Fruit fly (Drosophila melanogaster) whole organism, embryonic: ENCODE data around the gene CG32320.
A peak's percentile ranks its signal among the peaks of the same experiment; 100 is the strongest.

Source experiments
- Antp ChIP-seq: fragments of 200-800 bp; sonication (Bioruptor generic); optimal IDR thresholded peaks from 3 replicates; lab custom pipeline; 2016; ENCODE audit warnings: missing biosample characterization, missing genetic modification characterization
- Asciz ChIP-seq: fragments of 200-800 bp; sonication (Bioruptor generic); optimal IDR thresholded peaks from 2 replicates; lab custom pipeline; 2017; ENCODE audit warnings: missing biosample characterization, mild to moderate bottlenecking, missing genetic modification characterization, missing genetic modification reagents
- CG1024 ChIP-seq: fragments of 200-800 bp; sonication (Bioruptor generic); IDR thresholded peaks from 2 replicates; pipeline ENCODE4 v1.3.6; 2022; ENCODE audit warnings: missing biosample characterization, missing genetic modification characterization
- CG11456 ChIP-seq: fragments of 200-800 bp; sonication (Bioruptor generic); IDR thresholded peaks from 3 replicates; pipeline ENCODE4 v1.3.6; 2022; ENCODE audit warnings: missing biosample characterization, missing genetic modification characterization
- CG12219 ChIP-seq: fragments of 200-800 bp; sonication (Bioruptor generic); optimal IDR thresholded peaks from 3 replicates; lab custom pipeline; 2018; ENCODE audit warnings: missing biosample characterization, mild to moderate bottlenecking, missing genetic modification characterization
- CG14050 ChIP-seq: fragments of 200-800 bp; sonication (Bioruptor generic); IDR thresholded peaks from 3 replicates; pipeline ENCODE4 v1.3.6; 2022; ENCODE audit warnings: missing biosample characterization, missing genetic modification characterization
- CG14667 ChIP-seq: fragments of 200-800 bp; sonication (Bioruptor generic); IDR thresholded peaks from 2 replicates; pipeline ENCODE4 v1.3.6; 2022; ENCODE audit warnings: missing biosample characterization, missing genetic modification characterization
- CG1602 ChIP-seq: fragments of 200-800 bp; sonication (Bioruptor generic); optimal IDR thresholded peaks from 3 replicates; lab custom pipeline; 2016; ENCODE audit warnings: missing biosample characterization, missing genetic modification characterization
- CG17328 ChIP-seq: fragments of 200-800 bp; sonication (Bioruptor generic); IDR thresholded peaks from 2 replicates; pipeline ENCODE4 v1.3.6; 2022; ENCODE audit warnings: missing biosample characterization, missing genetic modification characterization
- CG17361 ChIP-seq: fragments of 200-800 bp; sonication (Bioruptor generic); IDR thresholded peaks from 3 replicates; pipeline ENCODE4 v1.3.6; 2022; ENCODE audit warnings: missing biosample characterization, missing genetic modification characterization
- CG18262 ChIP-seq: fragments of 200-800 bp; optimal IDR thresholded peaks from 3 replicates; lab custom pipeline; 2019; ENCODE audit warnings: missing biosample characterization, mild to moderate bottlenecking, missing genetic modification characterization, moderate library complexity
- CG2712 ChIP-seq: fragments of 200-800 bp; optimal IDR thresholded peaks from 3 replicates; lab custom pipeline; 2019; ENCODE audit warnings: missing biosample characterization, mild to moderate bottlenecking, missing genetic modification characterization, moderate library complexity
- CG31365 ChIP-seq: fragments of 200-800 bp; sonication (Bioruptor generic); optimal IDR thresholded peaks from 2 replicates; lab custom pipeline; 2018; ENCODE audit warnings: missing biosample characterization, mild to moderate bottlenecking, missing genetic modification characterization
- CG31388 ChIP-seq: fragments of 200-800 bp; sonication (Bioruptor generic); optimal IDR thresholded peaks from 2 replicates; lab custom pipeline; 2016; ENCODE audit warnings: missing biosample characterization, missing genetic modification characterization
- CG43689 ChIP-seq: fragments of 200-800 bp; sonication (Bioruptor generic); IDR thresholded peaks from 2 replicates; pipeline ENCODE4 v1.3.6; 2022; ENCODE audit warnings: missing biosample characterization, missing genetic modification characterization
- CG6175 ChIP-seq: fragments of 200-800 bp; sonication (Bioruptor generic); IDR thresholded peaks from 3 replicates; pipeline ENCODE4 v1.3.6; 2022; ENCODE audit warnings: missing biosample characterization, missing genetic modification characterization
- CG8388 ChIP-seq: fragments of 200-800 bp; sonication (Bioruptor generic); optimal IDR thresholded peaks from 2 replicates; lab custom pipeline; 2019; ENCODE audit warnings: missing biosample characterization, mild to moderate bottlenecking, missing genetic modification characterization, moderate library complexity
- CG9609 ChIP-seq: fragments of 200-800 bp; sonication (Bioruptor generic); optimal IDR thresholded peaks from 3 replicates; lab custom pipeline; 2016; ENCODE audit warnings: missing biosample characterization, missing genetic modification characterization
- CG9876 ChIP-seq: fragments of 200-800 bp; sonication (Bioruptor generic); optimal IDR thresholded peaks from 2 replicates; lab custom pipeline; 2016; ENCODE audit warnings: missing biosample characterization, missing genetic modification characterization
- CG9932 ChIP-seq: fragments of 200-800 bp; sonication (Bioruptor generic); IDR thresholded peaks from 2 replicates; pipeline ENCODE4 v1.3.6; 2022; ENCODE audit warnings: missing biosample characterization, missing genetic modification characterization
- CTCF ChIP-seq: fragments of 200-800 bp; sonication (Bioruptor generic); optimal IDR thresholded peaks from 2 replicates; lab custom pipeline; 2017; ENCODE audit warnings: missing biosample characterization, mild to moderate bottlenecking, missing genetic modification characterization, moderate library complexity
- CoRest ChIP-seq: fragments of 200-800 bp; sonication (Bioruptor generic); optimal IDR thresholded peaks from 3 replicates; lab custom pipeline; 2018; ENCODE audit warnings: missing biosample characterization, mild to moderate bottlenecking, missing genetic modification characterization, moderate library complexity
- Drgx ChIP-seq: fragments of 200-800 bp; sonication (Bioruptor generic); IDR thresholded peaks from 2 replicates; pipeline ENCODE4 v1.3.6; 2022; ENCODE audit warnings: missing biosample characterization, missing genetic modification characterization
- ERR ChIP-seq: fragments of 200-800 bp; sonication (Bioruptor generic); optimal IDR thresholded peaks from 2 replicates; lab custom pipeline; 2016; ENCODE audit warnings: missing biosample characterization, missing genetic modification characterization
- HmgD ChIP-seq: fragments of 200-800 bp; sonication (Bioruptor generic); optimal IDR thresholded peaks from 3 replicates; lab custom pipeline; 2016; ENCODE audit warnings: missing biosample characterization, missing genetic modification characterization
- HmgZ ChIP-seq: fragments of 200-800 bp; sonication (Bioruptor generic); optimal IDR thresholded peaks from 2 replicates; lab custom pipeline; 2018; ENCODE audit warnings: missing biosample characterization, mild to moderate bottlenecking, missing genetic modification characterization
- Hr51 ChIP-seq, 2 experiments: fragments of 200-800 bp; sonication (Bioruptor generic); optimal IDR thresholded peaks; 2 replicates in 1 of 2; 3 replicates in 1 of 2; lab custom pipeline; 2016 to 2018; ENCODE audit warnings: missing biosample characterization in 2 of 2, missing genetic modification characterization in 2 of 2, mild to moderate bottlenecking in 1 of 2, moderate library complexity in 1 of 2
- Hr78 ChIP-seq, 2 experiments: fragments of 200-800 bp in 1 of 2; fragments of >200 bp in 1 of 2; sonication (Bioruptor generic) in 1 of 2; optimal IDR thresholded peaks; 2 replicates each; lab custom pipeline; 2017 to 2019; ENCODE audit warnings: missing biosample characterization in 2 of 2, missing genetic modification characterization in 2 of 2, mild to moderate bottlenecking in 1 of 2, moderate library complexity in 1 of 2
- Kr ChIP-seq: fragments of 200-800 bp; sonication (Bioruptor generic); optimal IDR thresholded peaks from 2 replicates; lab custom pipeline; 2017; ENCODE audit warnings: missing biosample characterization, mild to moderate bottlenecking, missing genetic modification characterization
- Oli ChIP-seq: fragments of 200-800 bp; sonication (Bioruptor generic); optimal IDR thresholded peaks from 2 replicates; lab custom pipeline; 2018; ENCODE audit warnings: missing biosample characterization, mild to moderate bottlenecking, missing genetic modification characterization, moderate library complexity
- Ptx1 ChIP-seq: fragments of 200-800 bp; sonication (Bioruptor generic); IDR thresholded peaks from 2 replicates; pipeline ENCODE4 v1.3.6; 2022; ENCODE audit warnings: missing biosample characterization, missing genetic modification characterization
- Sox102F ChIP-seq: fragments of 200-800 bp; sonication (Bioruptor generic); optimal IDR thresholded peaks from 2 replicates; lab custom pipeline; 2018; ENCODE audit warnings: missing biosample characterization, mild to moderate bottlenecking, missing genetic modification characterization, moderate library complexity
- amos ChIP-seq: fragments of 200-800 bp; sonication (Bioruptor generic); IDR thresholded peaks from 2 replicates; pipeline ENCODE4 v1.3.6; 2022; ENCODE audit warnings: missing biosample characterization, missing genetic modification characterization; ENCODE audit not compliant: partially characterized antibody
- ato ChIP-seq: fragments of 200-800 bp; sonication (Bioruptor generic); IDR thresholded peaks from 2 replicates; pipeline ENCODE4 v1.3.6; 2022; ENCODE audit warnings: missing biosample characterization, missing genetic modification characterization; ENCODE audit not compliant: partially characterized antibody
- dimm ChIP-seq: fragments of 200-800 bp; sonication (Bioruptor generic); IDR thresholded peaks from 2 replicates; pipeline ENCODE4 v1.3.6; 2022; ENCODE audit warnings: missing biosample characterization, missing genetic modification characterization
- jing ChIP-seq: fragments of 200-800 bp; sonication (Bioruptor generic); optimal IDR thresholded peaks from 2 replicates; lab custom pipeline; 2018; ENCODE audit warnings: missing biosample characterization, mild to moderate bottlenecking, missing genetic modification characterization
- kni ChIP-seq: fragments of 200-800 bp; sonication (Bioruptor generic); optimal IDR thresholded peaks from 3 replicates; lab custom pipeline; 2017; ENCODE audit warnings: mild to moderate bottlenecking, missing biosample characterization, missing genetic modification reagents, missing genetic modification characterization
- nerfin-2 ChIP-seq: fragments of 200-800 bp; sonication (Bioruptor generic); IDR thresholded peaks from 2 replicates; pipeline ENCODE4 v1.3.6; 2022; ENCODE audit warnings: missing biosample characterization, missing genetic modification characterization; ENCODE audit not compliant: partially characterized antibody
- nmo ChIP-seq: fragments of 200-800 bp; sonication (Bioruptor generic); optimal IDR thresholded peaks from 2 replicates; lab custom pipeline; 2018; ENCODE audit warnings: missing biosample characterization, mild to moderate bottlenecking, missing genetic modification characterization, moderate library complexity
- psq ChIP-seq: fragments of 200-800 bp; sonication (Bioruptor generic); optimal IDR thresholded peaks from 2 replicates; lab custom pipeline; 2017; ENCODE audit warnings: missing biosample characterization, missing genetic modification characterization
- pum ChIP-seq: fragments of 200-800 bp; sonication (Bioruptor generic); optimal IDR thresholded peaks from 2 replicates; lab custom pipeline; 2016; ENCODE audit warnings: missing biosample characterization, missing genetic modification characterization
- ro ChIP-seq: fragments of 200-800 bp; sonication (Bioruptor generic); IDR thresholded peaks from 2 replicates; pipeline ENCODE4 v1.3.6; 2022; ENCODE audit warnings: missing biosample characterization, missing genetic modification characterization
- sens ChIP-seq: fragments of 200-800 bp; sonication (Bioruptor generic); peaks from one replicate; lab custom pipeline; 2016; ENCODE audit warnings: missing biosample characterization, missing genetic modification characterization
- sim ChIP-seq: fragments of 200-800 bp; sonication (Bioruptor generic); IDR thresholded peaks from 2 replicates; pipeline ENCODE4 v1.3.6; 2022; ENCODE audit warnings: missing biosample characterization, missing genetic modification characterization
- slbo ChIP-seq: fragments of 200-800 bp; sonication (Bioruptor generic); IDR thresholded peaks from 2 replicates; pipeline ENCODE4 v1.3.6; 2022; ENCODE audit warnings: missing biosample characterization, missing genetic modification characterization
- sr ChIP-seq: fragments of 200-800 bp; sonication (Bioruptor generic); IDR thresholded peaks from 3 replicates; pipeline ENCODE4 v1.3.6; 2022; ENCODE audit warnings: missing biosample characterization, missing genetic modification characterization
- ssp ChIP-seq: fragments of 200-800 bp; sonication (Bioruptor generic); IDR thresholded peaks from 2 replicates; pipeline ENCODE4 v1.3.6; 2022; ENCODE audit warnings: missing biosample characterization, missing genetic modification characterization
- stwl ChIP-seq: fragments of 200-800 bp; sonication (Bioruptor generic); optimal IDR thresholded peaks from 3 replicates; lab custom pipeline; 2018; ENCODE audit warnings: missing biosample characterization, mild to moderate bottlenecking, missing genetic modification characterization, moderate library complexity
- tap ChIP-seq: fragments of 200-800 bp; optimal IDR thresholded peaks from 3 replicates; lab custom pipeline; 2019; ENCODE audit warnings: missing biosample characterization, mild to moderate bottlenecking, missing genetic modification characterization, moderate library complexity
- unpg ChIP-seq: fragments of 200-800 bp; sonication (Bioruptor generic); optimal IDR thresholded peaks from 3 replicates; lab custom pipeline; 2018; ENCODE audit warnings: missing biosample characterization, mild to moderate bottlenecking, missing genetic modification characterization, moderate library complexity

The CG32320 gene

dm6 chr3L:1374438-1375133 is 23.8 kb upstream of the CG32320 start (continued):
- TF ChIP-seq CG1024 (GFP tag; lab: Robert Waterston, UW): no peak
- TF ChIP-seq sens: peak; percentile 35
- TF ChIP-seq CG14667 (GFP tag; lab: Robert Waterston, UW): peak; percentile 44; the same call in 1 of the 2 replicates
- no peak for TF ChIP-seq CTCF (GFP tag; lab: Kevin White, UChicago)
- peak; percentile 89 for TF ChIP-seq sr (GFP tag; lab: Robert Waterston, UW)
- no peak for TF ChIP-seq CG12219 (GFP tag; lab: Kevin White, UChicago)
- no peak for TF ChIP-seq dimm
- no peak for TF ChIP-seq tap (tag; lab: Kevin White, UChicago)
- TF ChIP-seq CG2712 (tag; lab: Kevin White, UChicago): peak; percentile 41
- TF ChIP-seq CG11456: 0 out of 3 replicates have a peak, but pooled peaks have one; percentile 2
- peak; percentile 18 for TF ChIP-seq nmo (GFP tag; lab: Kevin White, UChicago)
- no peak for TF ChIP-seq Antp (GFP tag; lab: Kevin White, UChicago)
- TF ChIP-seq Oli: peak; percentile 18
- no peak for TF ChIP-seq pum (GFP tag; lab: Kevin White, UChicago)
- peak; percentile 0 for TF ChIP-seq Asciz
- no peak for TF ChIP-seq amos (GFP tag; lab: Robert Waterston, UW)
- no peak for TF ChIP-seq jing
- TF ChIP-seq Hr78 (GFP tag; optimal IDR thresholded peaks at IDR 0.05; lab: Kevin White, UChicago): peak in 1 of 2 experiments; percentile 1
- TF ChIP-seq ro (GFP tag; lab: Robert Waterston, UW): no peak
- peak; percentile 43; the same call in 1 of the 3 replicates for TF ChIP-seq CG17361 (GFP tag; lab: Robert Waterston, UW)
- TF ChIP-seq sim (GFP tag; lab: Robert Waterston, UW): no peak
- no peak for TF ChIP-seq Kr
- 0 out of 2 replicates have a peak, but pooled peaks have one; percentile 11 for TF ChIP-seq slbo (GFP tag; lab: Robert Waterston, UW)
- TF ChIP-seq CoRest: no peak
- no peak for TF ChIP-seq CG9876 (GFP tag; lab: Kevin White, UChicago)
- TF ChIP-seq HmgZ (tag; lab: Kevin White, UChicago): no peak
- TF ChIP-seq ERR (GFP tag; lab: Kevin White, UChicago): no peak
- peak; percentile 42; the same call in 1 of the 2 replicates for TF ChIP-seq Ptx1 (GFP tag; lab: Robert Waterston, UW)
- TF ChIP-seq Drgx (GFP tag; lab: Robert Waterston, UW): peak; percentile 77
- no peak for TF ChIP-seq CG9609
- TF ChIP-seq CG14050: no peak
- TF ChIP-seq psq (GFP tag; lab: Kevin White, UChicago): no peak
- TF ChIP-seq Hr51 (GFP tag; optimal IDR thresholded peaks at IDR 0.05; lab: Kevin White, UChicago): peak in 1 of 2 experiments; percentile 8
- TF ChIP-seq CG17328 (GFP tag; lab: Robert Waterston, UW): 0 out of 2 replicates have a peak, but pooled peaks have one; percentile 24
- TF ChIP-seq ssp (GFP tag; lab: Robert Waterston, UW): no peak
- no peak for TF ChIP-seq CG43689 (GFP tag; lab: Robert Waterston, UW)
- TF ChIP-seq Sox102F (GFP tag; lab: Kevin White, UChicago): peak; percentile 48
- no peak for TF ChIP-seq CG31365 (tag; lab: Kevin White, UChicago)
- TF ChIP-seq unpg: peak; percentile 30
- TF ChIP-seq CG18262: peak; percentile 28
- no peak for TF ChIP-seq ato (GFP tag; lab: Robert Waterston, UW)
- TF ChIP-seq CG6175 (GFP tag; lab: Robert Waterston, UW): 0 out of 3 replicates have a peak, but pooled peaks have one; percentile 20
- TF ChIP-seq stwl (tag; lab: Kevin White, UChicago): no peak
- TF ChIP-seq CG9932: 0 out of 2 replicates have a peak, but pooled peaks have one; percentile 13
- TF ChIP-seq CG1602 (GFP tag; lab: Kevin White, UChicago): no peak
- TF ChIP-seq kni: peak; percentile 30
- no peak for TF ChIP-seq CG31388
- no peak for TF ChIP-seq nerfin-2 (GFP tag; lab: Robert Waterston, UW)
- no peak for TF ChIP-seq HmgD
- TF ChIP-seq CG8388 (GFP tag; lab: Kevin White, UChicago): peak; percentile 29
